Fruit fly (Drosophila melanogaster) whole organism, embryonic: ENCODE data around the gene CG42487.

Source experiments
- Asciz ChIP-seq: fragments of 200-800 bp; sonication (Bioruptor generic); optimal IDR thresholded peaks from 2 replicates; lab custom pipeline; 2017; ENCODE audit warnings: missing biosample characterization, mild to moderate bottlenecking, missing genetic modification characterization, missing genetic modification reagents
- B-H2 ChIP-seq: fragments of 200-800 bp; sonication (Bioruptor generic); optimal IDR thresholded peaks from 2 replicates; lab custom pipeline; 2018; ENCODE audit warnings: missing biosample characterization, mild to moderate bottlenecking, missing genetic modification characterization
- Bteb2 ChIP-seq: fragments of 200-800 bp; sonication (Bioruptor generic); optimal IDR thresholded peaks from 2 replicates; lab custom pipeline; 2016; ENCODE audit warnings: missing biosample characterization, missing genetic modification characterization
- CG10209 ChIP-seq: fragments of 200-800 bp; sonication (Bioruptor generic); optimal IDR thresholded peaks from 3 replicates; lab custom pipeline; 2017; ENCODE audit warnings: missing biosample characterization, mild to moderate bottlenecking, missing genetic modification characterization, missing genetic modification reagents
- CG10462 ChIP-seq: fragments of 200-800 bp; sonication (Bioruptor generic); optimal IDR thresholded peaks from 2 replicates; lab custom pipeline; 2016; ENCODE audit warnings: missing biosample characterization, missing genetic modification characterization
- CG12299 ChIP-seq: fragments of 200-800 bp; sonication (Bioruptor generic); optimal IDR thresholded peaks from 2 replicates; lab custom pipeline; 2018; ENCODE audit warnings: missing biosample characterization, mild to moderate bottlenecking, missing genetic modification characterization
- CG12744 ChIP-seq: fragments of 200-800 bp; sonication (Bioruptor generic); optimal IDR thresholded peaks from 2 replicates; lab custom pipeline; 2016; ENCODE audit warnings: missing biosample characterization, missing genetic modification characterization
- CG13296 ChIP-seq: fragments of 200-800 bp; sonication (Bioruptor generic); optimal IDR thresholded peaks from 3 replicates; lab custom pipeline; 2018; ENCODE audit warnings: missing biosample characterization, mild to moderate bottlenecking, missing genetic modification characterization
- CG14441 ChIP-seq: fragments of 200-800 bp; sonication (Bioruptor generic); IDR thresholded peaks from 2 replicates; pipeline ENCODE4 v1.3.6; 2022; ENCODE audit warnings: missing biosample characterization, missing genetic modification characterization
- CG15479 ChIP-seq: fragments of 200-800 bp; sonication (Bioruptor generic); optimal IDR thresholded peaks from 3 replicates; lab custom pipeline; 2019; ENCODE audit warnings: missing biosample characterization, mild to moderate bottlenecking, missing genetic modification characterization, moderate library complexity
- CG17829 ChIP-seq: fragments of 200-800 bp; optimal IDR thresholded peaks from 2 replicates; lab custom pipeline; 2019; ENCODE audit warnings: missing biosample characterization, mild to moderate bottlenecking, missing genetic modification characterization, moderate library complexity
- CG18262 ChIP-seq: fragments of 200-800 bp; optimal IDR thresholded peaks from 3 replicates; lab custom pipeline; 2019; ENCODE audit warnings: missing biosample characterization, mild to moderate bottlenecking, missing genetic modification characterization, moderate library complexity
- CG2202 ChIP-seq: fragments of 200-800 bp; sonication (Bioruptor generic); optimal IDR thresholded peaks from 2 replicates; lab custom pipeline; 2018; ENCODE audit warnings: missing biosample characterization, mild to moderate bottlenecking, missing genetic modification characterization
- CG2712 ChIP-seq: fragments of 200-800 bp; optimal IDR thresholded peaks from 3 replicates; lab custom pipeline; 2019; ENCODE audit warnings: missing biosample characterization, mild to moderate bottlenecking, missing genetic modification characterization, moderate library complexity
- CG33213 ChIP-seq: fragments of 200-800 bp; sonication (Bioruptor generic); optimal IDR thresholded peaks from 3 replicates; lab custom pipeline; 2016; ENCODE audit warnings: missing biosample characterization, missing genetic modification characterization
- CG5953 ChIP-seq: fragments of 200-800 bp; sonication (Bioruptor generic); IDR thresholded peaks from 2 replicates; pipeline ENCODE4 v1.3.6; 2022; ENCODE audit warnings: missing biosample characterization, missing genetic modification characterization
- CG6689 ChIP-seq: fragments of 200-800 bp; sonication (Bioruptor generic); IDR thresholded peaks from 2 replicates; pipeline ENCODE4 v1.3.6; 2022; ENCODE audit warnings: missing biosample characterization, missing genetic modification characterization
- CG7372 ChIP-seq: fragments of 200-800 bp; sonication (Bioruptor generic); IDR thresholded peaks from 2 replicates; pipeline ENCODE4 v1.3.6; 2022; ENCODE audit warnings: missing biosample characterization, missing genetic modification characterization
- CG8089 ChIP-seq: fragments of 200-800 bp; sonication (Bioruptor generic); optimal IDR thresholded peaks from 3 replicates; lab custom pipeline; 2016; ENCODE audit warnings: missing biosample characterization, missing genetic modification characterization
- CG8765 ChIP-seq: fragments of 200-800 bp; sonication (Bioruptor generic); IDR thresholded peaks from 2 replicates; pipeline ENCODE4 v1.3.6; 2022; ENCODE audit warnings: missing biosample characterization, missing genetic modification characterization
- CG9609 ChIP-seq: fragments of 200-800 bp; sonication (Bioruptor generic); optimal IDR thresholded peaks from 3 replicates; lab custom pipeline; 2016; ENCODE audit warnings: missing biosample characterization, missing genetic modification characterization
- D ChIP-seq, 2 experiments: fragments of 200-800 bp in 1 of 2; fragments of >200 bp in 1 of 2; sonication (Bioruptor generic) in 1 of 2; optimal IDR thresholded peaks; 2 replicates in 1 of 2; 3 replicates in 1 of 2; lab custom pipeline; 2017; ENCODE audit warnings: mild to moderate bottlenecking in 1 of 2, missing biosample characterization in 1 of 2, missing genetic modification characterization in 1 of 2, missing genetic modification reagents in 1 of 2
- Gsc ChIP-seq: fragments of 200-800 bp; sonication (Bioruptor generic); IDR thresholded peaks from 2 replicates; pipeline ENCODE4 v1.3.6; 2022; ENCODE audit warnings: missing biosample characterization, missing genetic modification characterization
- H15 ChIP-seq: fragments of 200-800 bp; sonication (Bioruptor generic); IDR thresholded peaks from 3 replicates; pipeline ENCODE4 v1.3.6; 2022; ENCODE audit warnings: missing biosample characterization, missing genetic modification characterization
- HHEX ChIP-seq: fragments of 200-800 bp; sonication (Bioruptor generic); optimal IDR thresholded peaks from 3 replicates; lab custom pipeline; 2017; ENCODE audit warnings: missing biosample characterization, mild to moderate bottlenecking, missing genetic modification characterization, missing genetic modification reagents
- HLHmδ ChIP-seq: fragments of 200-800 bp; sonication (Bioruptor generic); optimal IDR thresholded peaks from 2 replicates; lab custom pipeline; 2018; ENCODE audit warnings: missing biosample characterization, mild to moderate bottlenecking, missing genetic modification characterization, moderate library complexity
- Hey ChIP-seq: fragments of 200-800 bp; sonication (Bioruptor generic); optimal IDR thresholded peaks from 3 replicates; lab custom pipeline; 2018; ENCODE audit warnings: missing biosample characterization, mild to moderate bottlenecking, missing genetic modification characterization
- HmgZ ChIP-seq: fragments of 200-800 bp; sonication (Bioruptor generic); optimal IDR thresholded peaks from 2 replicates; lab custom pipeline; 2018; ENCODE audit warnings: missing biosample characterization, mild to moderate bottlenecking, missing genetic modification characterization
- Med ChIP-seq: fragments of 200-800 bp; sonication (Bioruptor generic); peaks from one replicate; lab custom pipeline; 2016; ENCODE audit warnings: missing biosample characterization, missing genetic modification characterization, mild to moderate bottlenecking, inconsistent platforms, moderate library complexity
- Meics ChIP-seq: fragments of 200-800 bp; sonication (Bioruptor generic); optimal IDR thresholded peaks from 2 replicates; lab custom pipeline; 2017; ENCODE audit warnings: missing biosample characterization, mild to moderate bottlenecking, missing genetic modification characterization
- Oaz ChIP-seq: fragments of 200-800 bp; sonication (Bioruptor generic); IDR thresholded peaks from 2 replicates; pipeline ENCODE4 v1.3.6; 2022; ENCODE audit warnings: missing biosample characterization, missing genetic modification characterization
- TFAM ChIP-seq: fragments of 200-800 bp; sonication (Bioruptor generic); optimal IDR thresholded peaks from 2 replicates; lab custom pipeline; 2017; ENCODE audit warnings: missing biosample characterization, missing genetic modification characterization, inconsistent platforms
- Xbp1 ChIP-seq: fragments of 200-800 bp; sonication (Bioruptor generic); optimal IDR thresholded peaks from 3 replicates; lab custom pipeline; 2016; ENCODE audit warnings: missing biosample characterization, mild to moderate bottlenecking, missing genetic modification characterization
- Xrp1 ChIP-seq: fragments of 200-800 bp; sonication (Bioruptor generic); IDR thresholded peaks from 2 replicates; pipeline ENCODE4 v1.3.6; 2022; ENCODE audit warnings: missing biosample characterization, missing genetic modification characterization
- amos ChIP-seq: fragments of 200-800 bp; sonication (Bioruptor generic); IDR thresholded peaks from 2 replicates; pipeline ENCODE4 v1.3.6; 2022; ENCODE audit warnings: missing biosample characterization, missing genetic modification characterization; ENCODE audit not compliant: partially characterized antibody
- ap ChIP-seq: fragments of 200-800 bp; sonication (Bioruptor generic); IDR thresholded peaks from 2 replicates; pipeline ENCODE4 v1.3.6; 2022; ENCODE audit warnings: missing biosample characterization, missing genetic modification characterization
- croc ChIP-seq: fragments of 200-800 bp; sonication (Bioruptor generic); conservative IDR thresholded peaks from 3 replicates; pipeline ENCODE4 v1.3.6; 2022; ENCODE audit warnings: missing biosample characterization, missing genetic modification characterization
- en ChIP-seq: fragments of 200-800 bp; sonication (Bioruptor generic); optimal IDR thresholded peaks from 2 replicates; lab custom pipeline; 2016; ENCODE audit warnings: missing biosample characterization, missing genetic modification characterization
- exex ChIP-seq: fragments of 200-800 bp; sonication (Bioruptor generic); optimal IDR thresholded peaks from 4 replicates; lab custom pipeline; 2018; ENCODE audit warnings: missing biosample characterization, mild to moderate bottlenecking, missing genetic modification characterization, moderate library complexity
- fd64A ChIP-seq: fragments of 200-800 bp; sonication (Bioruptor generic); optimal IDR thresholded peaks from 3 replicates; lab custom pipeline; 2018; ENCODE audit warnings: missing biosample characterization, mild to moderate bottlenecking, missing genetic modification characterization
- gsb-n ChIP-seq: fragments of 200-800 bp; sonication (Bioruptor generic); optimal IDR thresholded peaks from 3 replicates; lab custom pipeline; 2018; ENCODE audit warnings: missing biosample characterization, mild to moderate bottlenecking, missing genetic modification characterization
- nerfin-1 ChIP-seq: fragments of 200-800 bp; sonication (Bioruptor generic); optimal IDR thresholded peaks from 3 replicates; lab custom pipeline; 2019; ENCODE audit warnings: missing biosample characterization, mild to moderate bottlenecking, missing genetic modification characterization, moderate library complexity
- pita ChIP-seq: fragments of 200-800 bp; sonication (Bioruptor generic); optimal IDR thresholded peaks from 2 replicates; lab custom pipeline; 2017; ENCODE audit warnings: missing biosample characterization, mild to moderate bottlenecking, missing genetic modification characterization
- sens-2 ChIP-seq: fragments of 200-800 bp; sonication (Bioruptor generic); IDR thresholded peaks from 2 replicates; pipeline ENCODE4 v1.3.6; 2022; ENCODE audit warnings: missing biosample characterization, missing genetic modification characterization
- seq ChIP-seq: fragments of 200-800 bp; sonication (Bioruptor generic); IDR thresholded peaks from 2 replicates; pipeline ENCODE4 v1.3.6; 2022; ENCODE audit warnings: missing biosample characterization, missing genetic modification characterization
- so ChIP-seq: fragments of 200-800 bp; sonication (Bioruptor generic); IDR thresholded peaks from 3 replicates; pipeline ENCODE4 v1.3.6; 2022; ENCODE audit warnings: missing biosample characterization, missing genetic modification characterization
- sug ChIP-seq: fragments of 200-800 bp; optimal IDR thresholded peaks from 2 replicates; lab custom pipeline; 2019; ENCODE audit warnings: missing biosample characterization, mild to moderate bottlenecking, missing genetic modification characterization, moderate library complexity
- twi ChIP-seq: fragments of 200-800 bp; optimal IDR thresholded peaks from 2 replicates; lab custom pipeline; 2019; ENCODE audit warnings: missing biosample characterization, mild to moderate bottlenecking, missing genetic modification characterization, moderate library complexity
- unpg ChIP-seq: fragments of 200-800 bp; sonication (Bioruptor generic); optimal IDR thresholded peaks from 3 replicates; lab custom pipeline; 2018; ENCODE audit warnings: missing biosample characterization, mild to moderate bottlenecking, missing genetic modification characterization, moderate library complexity
- yki ChIP-seq: fragments of >200 bp; optimal IDR thresholded peaks from 3 replicates; lab custom pipeline; 2018

Gene CG42487

dm6 chr3R:27946555-27947204, 12.4 kb downstream of the CG42487 start (continued):
- peak; percentile 48; the same call in 1 of the 2 replicates for TF ChIP-seq Xrp1 (GFP tag; lab: Robert Waterston, UW)
- no peak for TF ChIP-seq Gsc (GFP tag; lab: Robert Waterston, UW)
- no peak for TF ChIP-seq CG7372 (GFP tag; lab: Robert Waterston, UW)
- TF ChIP-seq CG8089 (GFP tag; lab: Kevin White, UChicago): no peak
- no peak for TF ChIP-seq CG2712 (tag; lab: Kevin White, UChicago)
- TF ChIP-seq CG13296: peak; percentile 44
- no peak for TF ChIP-seq en (GFP tag; lab: Kevin White, UChicago)
- TF ChIP-seq unpg: peak; percentile 8
- TF ChIP-seq croc (GFP tag; lab: Robert Waterston, UW): no peak
- TF ChIP-seq sens-2 (GFP tag; lab: Robert Waterston, UW): 0 out of 2 replicates have a peak, but pooled peaks have one; percentile 7
- no peak for TF ChIP-seq Meics (GFP tag; lab: Kevin White, UChicago)
- peak; percentile 91 for TF ChIP-seq sug
- TF ChIP-seq amos (GFP tag; lab: Robert Waterston, UW): no peak
- TF ChIP-seq ap: no peak
- TF ChIP-seq CG33213: no peak
- TF ChIP-seq CG2202: peak; percentile 32
- no peak for TF ChIP-seq CG17829 (tag; lab: Kevin White, UChicago)
- no peak for TF ChIP-seq CG6689 (GFP tag; lab: Robert Waterston, UW)
- peak; percentile 55 for TF ChIP-seq HLHmδ (GFP tag; lab: Kevin White, UChicago)
- no peak for TF ChIP-seq H15 (GFP tag; lab: Robert Waterston, UW)
- peak; percentile 55 for TF ChIP-seq CG15479 (GFP tag; lab: Kevin White, UChicago)
- no peak for TF ChIP-seq gsb-n (tag; lab: Kevin White, UChicago)
- no peak for TF ChIP-seq Oaz
- peak; percentile 87 for TF ChIP-seq twi
- no peak for TF ChIP-seq pita (GFP tag; lab: Kevin White, UChicago)
- TF ChIP-seq HmgZ (tag; lab: Kevin White, UChicago): no peak
- TF ChIP-seq yki: no peak
- peak; percentile 38 for TF ChIP-seq HHEX (GFP tag; lab: Kevin White, UChicago)
- no peak for TF ChIP-seq CG9609 (GFP tag; lab: Kevin White, UChicago)
- peak; percentile 33 for TF ChIP-seq fd64A (GFP tag; lab: Kevin White, UChicago)
- no peak for TF ChIP-seq CG12744 (GFP tag; lab: Kevin White, UChicago)
- peak; percentile 36 for TF ChIP-seq Med (GFP tag; lab: Kevin White, UChicago)
- TF ChIP-seq CG14441 (GFP tag; lab: Robert Waterston, UW): no peak
- TF ChIP-seq D (optimal IDR thresholded peaks at IDR 0.05; lab: Kevin White, UChicago): no peak
- no peak for TF ChIP-seq D (GFP tag; optimal IDR thresholded peaks at IDR 0.05; lab: Kevin White, UChicago)
- TF ChIP-seq CG8765 (GFP tag; lab: Robert Waterston, UW): no peak
- peak; percentile 88 for TF ChIP-seq exex (tag; lab: Kevin White, UChicago)
- peak; percentile 5 for TF ChIP-seq CG10209 (GFP tag; lab: Kevin White, UChicago)
- peak; percentile 35 for TF ChIP-seq nerfin-1 (tag; lab: Kevin White, UChicago)
- no peak for TF ChIP-seq so (GFP tag; lab: Robert Waterston, UW)
- TF ChIP-seq B-H2: peak; percentile 13
- TF ChIP-seq CG5953 (GFP tag; lab: Robert Waterston, UW): no peak
- no peak for TF ChIP-seq CG12299 (tag; lab: Kevin White, UChicago)
- TF ChIP-seq Xbp1 (GFP tag; lab: Kevin White, UChicago): no peak
- TF ChIP-seq Bteb2 (GFP tag; lab: Kevin White, UChicago): no peak
- peak; percentile 29 for TF ChIP-seq Asciz (GFP tag; lab: Kevin White, UChicago)
- TF ChIP-seq TFAM: no peak
- no peak for TF ChIP-seq seq (GFP tag; lab: Robert Waterston, UW)
- TF ChIP-seq CG18262: no peak
- no peak for TF ChIP-seq CG10462 (GFP tag; lab: Kevin White, UChicago)
- TF ChIP-seq Hey (tag; lab: Kevin White, UChicago): peak; percentile 73
